Worm (Caenorhabditis elegans) whole organism, L4 larva: ENCODE measurements around the gene E02C12.10.
A peak's percentile ranks its signal among the peaks of the same experiment; 100 is the strongest.

Source experiments
- D1046.2 ChIP-seq: fragments of 200-800 bp; sonication (Bioruptor generic); IDR thresholded peaks from 2 replicates; pipeline ENCODE4 v1.3.6; 2022; ENCODE audit warnings: missing genetic modification characterization, missing compliant biosample characterization
- F37D6.2 ChIP-seq: sonication (generic microtip); optimal IDR thresholded peaks from 2 replicates; lab custom pipeline; 2016; ENCODE audit warnings: mild to moderate bottlenecking, missing genetic modification characterization, missing compliant biosample characterization
- F44E2.7 ChIP-seq: fragments of 200-800 bp; sonication (Bioruptor generic); IDR thresholded peaks from 2 replicates; pipeline ENCODE4 v2.1.2; 2022; ENCODE audit warnings: missing genetic modification characterization, missing compliant biosample characterization
- F49E8.2 ChIP-seq: sonication (generic microtip); optimal IDR thresholded peaks from 2 replicates; lab custom pipeline; 2016; ENCODE audit warnings: missing compliant biosample characterization, mild to moderate bottlenecking, missing genetic modification characterization, borderline replicate concordance
- T26A8.4 ChIP-seq: fragments of 200-800 bp; sonication (Bioruptor generic); IDR thresholded peaks from 2 replicates; pipeline ENCODE4 v1.3.6; 2022; ENCODE audit warnings: missing genetic modification characterization, missing compliant biosample characterization
- Y5F2A.4 ChIP-seq: fragments of 200-800 bp; sonication (Bioruptor generic); optimal IDR thresholded peaks from 2 replicates; lab custom pipeline; 2018; ENCODE audit warnings: mild to moderate bottlenecking, missing genetic modification characterization, missing compliant biosample characterization
- ZK337.2 ChIP-seq: fragments of 200-800 bp; sonication (Bioruptor generic); IDR thresholded peaks from 2 replicates; pipeline ENCODE4 v1.3.6; 2022; ENCODE audit warnings: missing genetic modification reagents, missing genetic modification characterization, missing compliant biosample characterization
- ZK546.5 ChIP-seq, 2 experiments: sonication (generic microtip); optimal IDR thresholded peaks; 2 replicates each; lab custom pipeline; 2017; ENCODE audit warnings: missing biosample characterization in 2 of 2, missing genetic modification characterization in 2 of 2
- attf-4 ChIP-seq: sonication (generic microtip); optimal IDR thresholded peaks from 3 replicates; lab custom pipeline; 2017; ENCODE audit warnings: missing biosample characterization, missing genetic modification characterization
- ceh-82 ChIP-seq: sonication (generic microtip); optimal IDR thresholded peaks from 2 replicates; lab custom pipeline; 2017; ENCODE audit warnings: missing biosample characterization, missing genetic modification characterization
- ctbp-1 ChIP-seq: fragments of 200-800 bp; sonication (Bioruptor generic); IDR thresholded peaks from 2 replicates; pipeline ENCODE4 v1.3.6; 2022; ENCODE audit warnings: missing genetic modification reagents, missing genetic modification characterization, missing compliant biosample characterization
- daf-12 ChIP-seq: fragments of 150-350 bp; optimal IDR thresholded peaks from 2 replicates; lab custom pipeline; 2014; ENCODE audit warnings: missing biosample characterization, missing genetic modification reagents, missing genetic modification characterization
- daf-16 ChIP-seq, 3 experiments: sonication (generic microtip); optimal IDR thresholded peaks; 2 replicates each; lab custom pipeline; 2016 to 2017; ENCODE audit warnings: missing genetic modification characterization in 3 of 3, missing genetic modification reagents in 3 of 3, mild to moderate bottlenecking in 2 of 3, missing compliant biosample characterization in 2 of 3, missing biosample characterization in 1 of 3, moderate library complexity in 1 of 3
- daf-19 ChIP-seq: fragments of 200-800 bp; sonication (Bioruptor generic); conservative IDR thresholded peaks from 2 replicates; pipeline ENCODE4 v1.3.6; 2022; ENCODE audit warnings: missing genetic modification characterization, missing compliant biosample characterization
- dmd-6 ChIP-seq: fragments of 200-800 bp; sonication (Bioruptor generic); IDR thresholded peaks from 2 replicates; pipeline ENCODE4 v1.3.6; 2022; ENCODE audit warnings: missing genetic modification reagents, missing genetic modification characterization, missing compliant biosample characterization
- dmd-8 ChIP-seq: fragments of 200-800 bp; sonication (Bioruptor generic); IDR thresholded peaks from 2 replicates; pipeline ENCODE4 v1.3.6; 2022; ENCODE audit warnings: missing genetic modification characterization, missing compliant biosample characterization
- duxl-1 ChIP-seq: sonication (generic microtip); optimal IDR thresholded peaks from 2 replicates; lab custom pipeline; 2016; ENCODE audit warnings: mild to moderate bottlenecking, missing genetic modification characterization, moderate library complexity, missing compliant biosample characterization; ENCODE audit not compliant: poor library complexity
- dve-1 ChIP-seq: sonication (generic microtip); optimal IDR thresholded peaks from 2 replicates; lab custom pipeline; 2017; ENCODE audit warnings: antibody characterized with exemption, mild to moderate bottlenecking, missing genetic modification characterization, missing compliant biosample characterization; ENCODE audit not compliant: insufficient read depth
- fos-1 ChIP-seq: fragments of 150-350 bp; optimal IDR thresholded peaks from 2 replicates; lab custom pipeline; 2014; ENCODE audit warnings: missing biosample characterization, missing genetic modification characterization
- gei-8 ChIP-seq: fragments of 200-800 bp; sonication (Bioruptor generic); optimal IDR thresholded peaks from 2 replicates; lab custom pipeline; 2018; ENCODE audit warnings: mild to moderate bottlenecking, missing genetic modification characterization, missing compliant biosample characterization
- hif-1 ChIP-seq, 2 experiments: sonication (generic microtip); optimal IDR thresholded peaks; 2 replicates each; lab custom pipeline; 2016 to 2017; ENCODE audit warnings: missing compliant biosample characterization in 2 of 2, missing genetic modification characterization in 2 of 2, missing genetic modification reagents in 2 of 2, missing genotype in 2 of 2, mild to moderate bottlenecking in 1 of 2
- jun-1 ChIP-seq: fragments of 150-350 bp; optimal IDR thresholded peaks from 2 replicates; lab custom pipeline; 2014; ENCODE audit warnings: missing biosample characterization, missing genetic modification reagents, missing genetic modification characterization
- lin-15B ChIP-seq: fragments of 150-350 bp; sonication (generic microtip); optimal IDR thresholded peaks from 3 replicates; lab custom pipeline; 2014; ENCODE audit warnings: missing biosample characterization, missing genetic modification characterization
- lin-39 ChIP-seq: fragments of 150-350 bp; optimal IDR thresholded peaks from 2 replicates; lab custom pipeline; 2014; ENCODE audit warnings: missing biosample characterization, missing genetic modification reagents, missing genetic modification characterization
- lsy-2 ChIP-seq, 2 experiments: fragments of 150-350 bp in 1 of 2; sonication (generic microtip) in 1 of 2; optimal IDR thresholded peaks; 2 replicates each; lab custom pipeline; 2014 to 2017; ENCODE audit warnings: missing biosample characterization in 2 of 2, missing genetic modification characterization in 2 of 2
- madf-9 ChIP-seq: fragments of 200-800 bp; sonication (Bioruptor generic); conservative IDR thresholded peaks from 2 replicates; pipeline ENCODE4 v1.3.6; 2022; ENCODE audit warnings: missing genetic modification reagents, missing genetic modification characterization, missing compliant biosample characterization
- mdt-29 ChIP-seq: fragments of 200-800 bp; sonication (Bioruptor generic); IDR thresholded peaks from 2 replicates; pipeline ENCODE4 v1.3.6; 2022; ENCODE audit warnings: missing genetic modification reagents, missing genetic modification characterization, missing compliant biosample characterization
- mxl-2 ChIP-seq: fragments of 200-800 bp; sonication (Bioruptor generic); conservative IDR thresholded peaks from 2 replicates; pipeline ENCODE4 v1.3.6; 2022; ENCODE audit warnings: missing genetic modification reagents, missing genetic modification characterization, missing compliant biosample characterization
- nhr-102 ChIP-seq: sonication (generic microtip); optimal IDR thresholded peaks from 2 replicates; lab custom pipeline; 2016; ENCODE audit warnings: mild to moderate bottlenecking, missing genetic modification characterization, moderate library complexity, missing compliant biosample characterization
- nhr-11 ChIP-seq: fragments of 150-350 bp; optimal IDR thresholded peaks from 2 replicates; lab custom pipeline; 2014; ENCODE audit warnings: missing biosample characterization, missing genetic modification characterization
- nhr-41 ChIP-seq: fragments of 200-800 bp; sonication (Bioruptor generic); IDR thresholded peaks from 2 replicates; pipeline ENCODE4 v1.3.6; 2022; ENCODE audit warnings: missing genetic modification reagents, missing genetic modification characterization, missing compliant biosample characterization
- nhr-42 ChIP-seq: fragments of 200-800 bp; sonication (Bioruptor generic); IDR thresholded peaks from 2 replicates; pipeline ENCODE4 v1.3.6; 2022; ENCODE audit warnings: missing genetic modification characterization, missing compliant biosample characterization
- nhr-48 ChIP-seq: sonication (generic microtip); optimal IDR thresholded peaks from 2 replicates; lab custom pipeline; 2016; ENCODE audit warnings: mild to moderate bottlenecking, missing genetic modification characterization, missing compliant biosample characterization
- php-3 ChIP-seq: fragments of 200-800 bp; sonication (Bioruptor generic); IDR thresholded peaks from 2 replicates; pipeline ENCODE4 v1.3.6; 2022; ENCODE audit warnings: missing genetic modification reagents, missing genetic modification characterization, missing compliant biosample characterization
- pqm-1 ChIP-seq: sonication (generic microtip); optimal IDR thresholded peaks from 2 replicates; lab custom pipeline; 2017; ENCODE audit warnings: missing biosample characterization, missing genetic modification characterization
- rbr-2 ChIP-seq: sonication (generic microtip); optimal IDR thresholded peaks from 2 replicates; lab custom pipeline; 2016; ENCODE audit warnings: missing genotype, missing genetic modification characterization, missing compliant biosample characterization
- saeg-2 ChIP-seq: fragments of 200-800 bp; sonication (Bioruptor generic); IDR thresholded peaks from 2 replicates; pipeline ENCODE4 v1.3.6; 2022; ENCODE audit warnings: missing genetic modification reagents, missing genetic modification characterization, missing compliant biosample characterization
- snpc-4 ChIP-seq: fragments of 150-350 bp; optimal IDR thresholded peaks from 2 replicates; lab custom pipeline; 2014; ENCODE audit warnings: missing biosample characterization, missing genetic modification characterization
- spr-1 ChIP-seq: sonication (generic microtip); optimal IDR thresholded peaks from 2 replicates; lab custom pipeline; 2016; ENCODE audit warnings: mild to moderate bottlenecking, missing genetic modification characterization, missing compliant biosample characterization
- spr-3 ChIP-seq: fragments of 200-800 bp; sonication (Bioruptor generic); optimal IDR thresholded peaks from 2 replicates; lab custom pipeline; 2018; ENCODE audit warnings: mild to moderate bottlenecking, missing genetic modification characterization, missing compliant biosample characterization
- tag-97 ChIP-seq: fragments of 200-800 bp; sonication (Bioruptor generic); IDR thresholded peaks from 2 replicates; pipeline ENCODE4 v1.3.6; 2022; ENCODE audit warnings: missing genetic modification characterization, missing compliant biosample characterization
- unc-130 ChIP-seq: sonication (generic microtip); optimal IDR thresholded peaks from 2 replicates; lab custom pipeline; 2016; ENCODE audit warnings: missing genetic modification reagents, missing genetic modification characterization, missing compliant biosample characterization
- unc-62 ChIP-seq, 3 experiments: fragments of 150-350 bp in 1 of 3; sonication (generic microtip); optimal IDR thresholded peaks in 2 of 3; peaks in 1 of 3; 1 replicate in 1 of 3; 2 replicates in 2 of 3; lab custom pipeline; 2014 to 2017; ENCODE audit warnings: missing biosample characterization in 3 of 3, missing genetic modification characterization in 3 of 3, missing genetic modification reagents in 3 of 3, missing genotype in 1 of 3
- zfp-2 ChIP-seq: sonication (generic microtip); optimal IDR thresholded peaks from 2 replicates; lab custom pipeline; 2016; ENCODE audit warnings: mild to moderate bottlenecking, missing genetic modification characterization, missing compliant biosample characterization
- zfp-3 ChIP-seq: fragments of 200-800 bp; sonication (Bioruptor generic); conservative IDR thresholded peaks from 2 replicates; pipeline ENCODE4 v1.3.6; 2022; ENCODE audit warnings: missing genetic modification reagents, missing genetic modification characterization, missing compliant biosample characterization
- ztf-11 ChIP-seq: fragments of 150-350 bp; optimal IDR thresholded peaks from 2 replicates; lab custom pipeline; 2014; ENCODE audit warnings: missing biosample characterization, missing genetic modification characterization
- ztf-7 ChIP-seq: fragments of 150-350 bp; optimal IDR thresholded peaks from 2 replicates; lab custom pipeline; 2014; ENCODE audit warnings: missing biosample characterization, missing genetic modification characterization

E02C12.10 gene

DNA sequence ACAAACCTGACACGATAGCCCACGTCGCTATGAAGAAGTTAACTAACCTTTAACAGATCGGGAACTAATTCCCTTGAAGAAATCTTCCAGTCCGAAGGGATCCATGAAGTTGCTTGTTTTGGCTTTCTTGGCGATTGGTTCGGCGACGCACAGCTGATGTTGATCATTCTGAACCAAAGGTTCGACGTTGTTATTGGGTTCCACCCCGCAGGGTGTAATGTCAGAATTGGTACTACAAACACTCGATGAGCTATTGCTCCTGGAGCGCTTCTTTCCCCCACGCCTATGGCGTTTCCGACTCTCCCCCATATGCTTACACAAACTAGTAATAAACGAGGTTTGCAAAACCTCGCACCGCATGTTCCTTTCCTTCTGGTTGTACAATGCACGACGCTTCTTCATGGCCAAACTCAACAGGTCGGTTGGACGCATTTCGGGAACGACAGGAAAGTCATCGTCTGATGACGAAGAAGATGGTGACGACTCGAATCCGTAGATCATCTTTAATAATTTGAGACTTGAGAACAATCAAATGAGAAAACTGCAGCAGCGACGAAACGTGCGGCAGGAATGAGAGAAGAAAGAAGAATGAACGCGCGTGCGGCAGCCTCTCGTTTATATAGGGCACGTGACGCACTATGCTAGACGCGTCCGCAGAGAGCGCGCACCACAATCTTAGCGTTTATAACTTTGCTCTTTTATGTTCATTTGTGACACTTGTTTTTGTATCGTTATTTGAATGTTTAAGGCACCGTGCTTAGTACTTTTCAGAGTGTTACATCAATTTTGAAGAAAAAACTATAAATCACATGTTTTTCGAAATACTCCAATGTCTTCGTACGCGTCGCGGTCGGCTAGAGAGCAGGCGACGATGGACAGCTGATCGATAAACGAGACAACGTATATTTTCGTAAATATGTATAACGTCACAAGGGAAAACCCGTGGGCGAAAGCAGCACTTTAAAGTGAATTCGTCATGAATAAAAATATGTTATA, 34.3 kb downstream of the E02C12.10 start, which contains the start of gene tos-1 (continued):
- TF ChIP-seq unc-62 (GFP tag; optimal IDR thresholded peaks at IDR 0.05 in 1 of 2; lab: Kevin White, UChicago) (peak; percentile 37 to 100), unc-62 (tag; optimal IDR thresholded peaks at IDR 0.05; lab: Kevin White, UChicago) (peak; percentile 70), ztf-7 (tag; lab: Kevin White, UChicago) (peak; percentile 80), nhr-41 (GFP tag; lab: Robert Waterston, UW) (peak; percentile 79; the same call in 1 of the 2 replicates), ztf-11 (no peak), tag-97 (no peak), mxl-2 (GFP tag; lab: Robert Waterston, UW) (peak; percentile 77; the same call in 1 of the 2 replicates), madf-9 (GFP tag; lab: Robert Waterston, UW) (peak; percentile 98), nhr-11 (tag; lab: Kevin White, UChicago) (peak; percentile 99), snpc-4 (peak; percentile 33), rbr-2 (tag; lab: Kevin White, UChicago) (peak; percentile 98), ZK546.5 (tag; optimal IDR thresholded peaks at IDR 0.05; lab: Kevin White, UChicago) (peak in 1 of 2 experiments; percentile 56), T26A8.4 (GFP tag; lab: Robert Waterston, UW) (peak; percentile 96), hif-1 (tag; optimal IDR thresholded peaks at IDR 0.05; lab: Kevin White, UChicago) (peak; percentile 92 to 96), lin-39 (tag; lab: Kevin White, UChicago) (peak; percentile 46), dmd-8 (GFP tag; lab: Robert Waterston, UW) (no peak), F37D6.2 (tag; lab: Kevin White, UChicago) (peak; percentile 95), zfp-2 (tag; lab: Kevin White, UChicago) (peak; percentile 88), spr-1 (peak; percentile 90), daf-12 (tag; lab: Kevin White, UChicago) (no peak), Y5F2A.4 (GFP tag; lab: Kevin White, UChicago) (peak; percentile 45), lsy-2 (tag; optimal IDR thresholded peaks at IDR 0.05; lab: Kevin White, UChicago) (peak; percentile 91 to 93), ctbp-1 (GFP tag; lab: Robert Waterston, UW) (peak; percentile 97), spr-3 (GFP tag; lab: Kevin White, UChicago) (peak; percentile 85), unc-130 (GFP tag; lab: Kevin White, UChicago) (peak; percentile 58), zfp-3 (GFP tag; lab: Robert Waterston, UW) (peak; percentile 98), jun-1 (tag; lab: Kevin White, UChicago) (peak; percentile 94), dmd-6 (GFP tag; lab: Robert Waterston, UW) (peak; percentile 99), mdt-29 (GFP tag; lab: Robert Waterston, UW) (peak; percentile 98), gei-8 (peak; percentile 95), daf-16 (GFP tag; optimal IDR thresholded peaks at IDR 0.05; lab: Kevin White, UChicago) (peak; percentile 68 to 95), daf-16 (tag; optimal IDR thresholded peaks at IDR 0.05; lab: Kevin White, UChicago) (peak; percentile 74), nhr-48 (tag; lab: Kevin White, UChicago) (peak; percentile 97), fos-1 (tag; lab: Kevin White, UChicago) (no peak), daf-19 (peak; percentile 87), F44E2.7 (GFP tag; lab: Robert Waterston, UW) (no peak), saeg-2 (peak; percentile 95), lin-15B (tag; lab: Kevin White, UChicago) (peak; percentile 58), F49E8.2 (tag; lab: Kevin White, UChicago) (peak; percentile 64), pqm-1 (tag; lab: Kevin White, UChicago) (peak; percentile 19), attf-4 (no peak), dve-1 (peak; percentile 95), nhr-42 (peak; percentile 96), php-3 (GFP tag; lab: Robert Waterston, UW) (peak; percentile 94), nhr-102 (tag; lab: Kevin White, UChicago) (peak; percentile 97), ZK337.2 (GFP tag; lab: Robert Waterston, UW) (no peak), duxl-1 (tag; lab: Kevin White, UChicago) (peak; percentile 68), D1046.2 (peak; percentile 90; the same call in 1 of the 2 replicates), ceh-82 (no peak)
